Fruit fly (Drosophila melanogaster) whole organism, embryonic: ENCODE data around the gene CG34125.
A peak's percentile ranks its signal among the peaks of the same experiment; 100 is the strongest.

Experiments used
- Asciz ChIP-seq: fragments of 200-800 bp; sonication (Bioruptor generic); optimal IDR thresholded peaks from 2 replicates; lab custom pipeline; 2017; ENCODE audit warnings: missing biosample characterization, mild to moderate bottlenecking, missing genetic modification characterization, missing genetic modification reagents
- CG11247 ChIP-seq: fragments of 200-800 bp; sonication (Bioruptor generic); IDR thresholded peaks from 2 replicates; pipeline ENCODE4 v1.3.6; 2022; ENCODE audit warnings: missing biosample characterization, missing genetic modification characterization
- CG16779 ChIP-seq: fragments of 200-800 bp; sonication (Bioruptor generic); IDR thresholded peaks from 2 replicates; pipeline ENCODE4 v1.3.6; 2022; ENCODE audit warnings: missing biosample characterization, missing genetic modification characterization
- CG17186 ChIP-seq: fragments of 200-800 bp; sonication (Bioruptor generic); optimal IDR thresholded peaks from 3 replicates; lab custom pipeline; 2017; ENCODE audit warnings: missing biosample characterization, missing genetic modification reagents, missing genetic modification characterization
- CG17612 ChIP-seq: fragments of 200-800 bp; sonication (Bioruptor generic); IDR thresholded peaks from 2 replicates; pipeline ENCODE4 v1.3.6; 2022; ENCODE audit warnings: missing biosample characterization, missing genetic modification characterization
- CG18619 ChIP-seq: fragments of 200-800 bp; sonication (Bioruptor generic); optimal IDR thresholded peaks from 3 replicates; lab custom pipeline; 2017; ENCODE audit warnings: missing biosample characterization, mild to moderate bottlenecking, missing genetic modification characterization
- CG2199 ChIP-seq: fragments of 200-800 bp; sonication (Bioruptor generic); IDR thresholded peaks from 3 replicates; pipeline ENCODE4 v1.3.6; 2022; ENCODE audit warnings: missing biosample characterization, missing genetic modification characterization
- CG31224 ChIP-seq: fragments of 200-800 bp; sonication (Bioruptor generic); IDR thresholded peaks from 2 replicates; pipeline ENCODE4 v1.3.6; 2022; ENCODE audit warnings: missing biosample characterization, missing genetic modification characterization
- CG3163 ChIP-seq: fragments of 200-800 bp; sonication (Bioruptor generic); optimal IDR thresholded peaks from 3 replicates; lab custom pipeline; 2016; ENCODE audit warnings: missing biosample characterization, missing genetic modification characterization
- CG32767 ChIP-seq: fragments of 200-800 bp; sonication (Bioruptor generic); IDR thresholded peaks from 2 replicates; pipeline ENCODE4 v1.3.6; 2022; ENCODE audit warnings: missing biosample characterization, missing genetic modification characterization
- CG3407 ChIP-seq: fragments of 200-800 bp; sonication (Bioruptor generic); optimal IDR thresholded peaks from 2 replicates; lab custom pipeline; 2018; ENCODE audit warnings: missing biosample characterization, mild to moderate bottlenecking, missing genetic modification characterization
- CG34224 ChIP-seq: fragments of 200-800 bp; sonication (Bioruptor generic); IDR thresholded peaks from 3 replicates; pipeline ENCODE4 v1.3.6; 2022; ENCODE audit warnings: missing biosample characterization, missing genetic modification characterization; ENCODE audit not compliant: partially characterized antibody
- CG4424 ChIP-seq: fragments of 200-800 bp; sonication (Bioruptor generic); optimal IDR thresholded peaks from 3 replicates; lab custom pipeline; 2016; ENCODE audit warnings: missing biosample characterization, missing genetic modification characterization
- CG6765 ChIP-seq: fragments of 200-800 bp; sonication (Bioruptor generic); optimal IDR thresholded peaks from 3 replicates; lab custom pipeline; 2017; ENCODE audit warnings: missing biosample characterization, mild to moderate bottlenecking, missing genetic modification characterization
- CG7357 ChIP-seq: fragments of 200-800 bp; sonication (Bioruptor generic); IDR thresholded peaks from 3 replicates; pipeline ENCODE4 v1.3.6; 2022; ENCODE audit warnings: missing biosample characterization, missing genetic modification characterization
- CG7928 ChIP-seq: fragments of 200-800 bp; sonication (Bioruptor generic); optimal IDR thresholded peaks from 2 replicates; lab custom pipeline; 2017; ENCODE audit warnings: missing biosample characterization, mild to moderate bottlenecking, missing genetic modification characterization
- CG9437 ChIP-seq: fragments of 200-800 bp; sonication (Bioruptor generic); optimal IDR thresholded peaks from 2 replicates; lab custom pipeline; 2018; ENCODE audit warnings: missing biosample characterization, mild to moderate bottlenecking, missing genetic modification characterization
- CG9876 ChIP-seq: fragments of 200-800 bp; sonication (Bioruptor generic); optimal IDR thresholded peaks from 2 replicates; lab custom pipeline; 2016; ENCODE audit warnings: missing biosample characterization, missing genetic modification characterization
- Dfd ChIP-seq, 2 experiments: fragments of >200 bp; optimal IDR thresholded peaks; 2 replicates each; lab custom pipeline; 2017; ENCODE audit warnings: missing biosample characterization in 2 of 2, missing genetic modification characterization in 2 of 2
- Drgx ChIP-seq: fragments of 200-800 bp; sonication (Bioruptor generic); IDR thresholded peaks from 2 replicates; pipeline ENCODE4 v1.3.6; 2022; ENCODE audit warnings: missing biosample characterization, missing genetic modification characterization
- E2f1 ChIP-seq: fragments of 200-800 bp; sonication (Bioruptor generic); IDR thresholded peaks from 2 replicates; pipeline ENCODE4 v1.3.6; 2022; ENCODE audit warnings: missing biosample characterization, missing genetic modification characterization
- H2.0 ChIP-seq: fragments of 200-800 bp; sonication (Bioruptor generic); IDR thresholded peaks from 2 replicates; pipeline ENCODE4 v1.3.6; 2022; ENCODE audit warnings: missing biosample characterization, missing genetic modification characterization
- HLH3B ChIP-seq: fragments of 200-800 bp; sonication (Bioruptor generic); IDR thresholded peaks from 2 replicates; pipeline ENCODE4 v1.3.6; 2022; ENCODE audit warnings: missing biosample characterization, missing genetic modification characterization
- Hey ChIP-seq: fragments of 200-800 bp; sonication (Bioruptor generic); optimal IDR thresholded peaks from 3 replicates; lab custom pipeline; 2018; ENCODE audit warnings: missing biosample characterization, mild to moderate bottlenecking, missing genetic modification characterization
- NK7.1 ChIP-seq: fragments of 200-800 bp; sonication (Bioruptor generic); optimal IDR thresholded peaks from 3 replicates; lab custom pipeline; 2016; ENCODE audit warnings: missing biosample characterization, missing genetic modification characterization
- Neu2 ChIP-seq: fragments of 200-800 bp; sonication (Bioruptor generic); optimal IDR thresholded peaks from 3 replicates; lab custom pipeline; 2016; ENCODE audit warnings: missing biosample characterization, missing genetic modification characterization, borderline replicate concordance
- Nf-YA ChIP-seq: fragments of 200-800 bp; sonication (Bioruptor generic); IDR thresholded peaks from 2 replicates; pipeline ENCODE4 v1.3.6; 2022; ENCODE audit warnings: missing biosample characterization, missing genetic modification characterization
- Nf-YC ChIP-seq: fragments of 200-800 bp; optimal IDR thresholded peaks from 3 replicates; lab custom pipeline; 2019; ENCODE audit warnings: missing biosample characterization, mild to moderate bottlenecking, missing genetic modification characterization, moderate library complexity
- NfI ChIP-seq: fragments of 200-800 bp; sonication (Bioruptor generic); optimal IDR thresholded peaks from 3 replicates; lab custom pipeline; 2018; ENCODE audit warnings: missing biosample characterization, mild to moderate bottlenecking, missing genetic modification characterization, moderate library complexity
- Sox102F ChIP-seq: fragments of 200-800 bp; sonication (Bioruptor generic); optimal IDR thresholded peaks from 2 replicates; lab custom pipeline; 2018; ENCODE audit warnings: missing biosample characterization, mild to moderate bottlenecking, missing genetic modification characterization, moderate library complexity
- Ssrp ChIP-seq: fragments of 200-800 bp; sonication (Bioruptor generic); optimal IDR thresholded peaks from 2 replicates; lab custom pipeline; 2018; ENCODE audit warnings: missing biosample characterization, mild to moderate bottlenecking, missing genetic modification characterization, moderate library complexity
- TFAM ChIP-seq: fragments of 200-800 bp; sonication (Bioruptor generic); optimal IDR thresholded peaks from 2 replicates; lab custom pipeline; 2017; ENCODE audit warnings: missing biosample characterization, missing genetic modification characterization, inconsistent platforms
- Vsx1 ChIP-seq: fragments of 200-800 bp; sonication (Bioruptor generic); optimal IDR thresholded peaks from 2 replicates; lab custom pipeline; 2017; ENCODE audit warnings: missing biosample characterization, mild to moderate bottlenecking, missing genetic modification characterization, missing genetic modification reagents
- bab2 ChIP-seq: fragments of 200-800 bp; sonication (Bioruptor generic); optimal IDR thresholded peaks from 2 replicates; lab custom pipeline; 2016; ENCODE audit warnings: missing biosample characterization, missing genetic modification characterization
- chinmo ChIP-seq: fragments of 200-800 bp; sonication (Bioruptor generic); IDR thresholded peaks from 4 replicates; pipeline ENCODE4 v1.3.6; 2022; ENCODE audit warnings: missing biosample characterization, missing genetic modification characterization; ENCODE audit not compliant: partially characterized antibody
- chn ChIP-seq: fragments of 200-800 bp; sonication (Bioruptor generic); optimal IDR thresholded peaks from 2 replicates; lab custom pipeline; 2016; ENCODE audit warnings: missing biosample characterization, missing genetic modification characterization
- corto ChIP-seq: fragments of 200-800 bp; sonication (Bioruptor generic); optimal IDR thresholded peaks from 2 replicates; lab custom pipeline; 2016; ENCODE audit warnings: missing biosample characterization, mild to moderate bottlenecking, missing genetic modification characterization, moderate library complexity
- crc ChIP-seq: fragments of 200-800 bp; sonication (Bioruptor generic); optimal IDR thresholded peaks from 2 replicates; lab custom pipeline; 2016; ENCODE audit warnings: missing biosample characterization, missing genetic modification characterization
- emc ChIP-seq: fragments of 200-800 bp; sonication (Bioruptor generic); optimal IDR thresholded peaks from 2 replicates; lab custom pipeline; 2016; ENCODE audit warnings: missing biosample characterization, missing genetic modification characterization
- ems ChIP-seq: fragments of 200-800 bp; sonication (Bioruptor generic); optimal IDR thresholded peaks from 3 replicates; lab custom pipeline; 2016; ENCODE audit warnings: missing biosample characterization, missing genetic modification characterization
- fd102C ChIP-seq: fragments of 200-800 bp; sonication (Bioruptor generic); optimal IDR thresholded peaks from 2 replicates; lab custom pipeline; 2018; ENCODE audit warnings: missing biosample characterization, mild to moderate bottlenecking, missing genetic modification characterization, moderate library complexity
- fd3F ChIP-seq: fragments of 200-800 bp; sonication (Bioruptor generic); optimal IDR thresholded peaks from 2 replicates; lab custom pipeline; 2018; ENCODE audit warnings: missing biosample characterization, mild to moderate bottlenecking, missing genetic modification characterization, moderate library complexity
- ftz-f1 ChIP-seq: fragments of 200-800 bp; sonication (Bioruptor generic); optimal IDR thresholded peaks from 2 replicates; lab custom pipeline; 2016; ENCODE audit warnings: missing biosample characterization, missing genetic modification characterization
- gro ChIP-seq: fragments of 200-800 bp; sonication (Bioruptor generic); optimal IDR thresholded peaks from 2 replicates; lab custom pipeline; 2016; ENCODE audit warnings: missing biosample characterization, missing genetic modification characterization
- nerfin-2 ChIP-seq: fragments of 200-800 bp; sonication (Bioruptor generic); IDR thresholded peaks from 2 replicates; pipeline ENCODE4 v1.3.6; 2022; ENCODE audit warnings: missing biosample characterization, missing genetic modification characterization; ENCODE audit not compliant: partially characterized antibody
- pho ChIP-seq: fragments of 200-800 bp; sonication (Bioruptor generic); optimal IDR thresholded peaks from 2 replicates; lab custom pipeline; 2016; ENCODE audit warnings: missing biosample characterization, missing genetic modification characterization
- pros ChIP-seq: fragments of 200-800 bp; sonication (Bioruptor generic); optimal IDR thresholded peaks from 3 replicates; lab custom pipeline; 2019; ENCODE audit warnings: missing biosample characterization, mild to moderate bottlenecking, missing genetic modification characterization, moderate library complexity
- run ChIP-seq: fragments of 200-800 bp; sonication (Bioruptor generic); optimal IDR thresholded peaks from 3 replicates; lab custom pipeline; 2018; ENCODE audit warnings: missing biosample characterization, mild to moderate bottlenecking, missing genetic modification characterization
- salm ChIP-seq: fragments of 200-800 bp; sonication (Bioruptor generic); optimal IDR thresholded peaks from 2 replicates; lab custom pipeline; 2018; ENCODE audit warnings: missing biosample characterization, mild to moderate bottlenecking, missing genetic modification characterization
- sima ChIP-seq: fragments of 200-800 bp; sonication (Bioruptor generic); optimal IDR thresholded peaks from 2 replicates; lab custom pipeline; 2016; ENCODE audit warnings: missing biosample characterization, missing genetic modification characterization
- slbo ChIP-seq: fragments of 200-800 bp; sonication (Bioruptor generic); IDR thresholded peaks from 2 replicates; pipeline ENCODE4 v1.3.6; 2022; ENCODE audit warnings: missing biosample characterization, missing genetic modification characterization
- tin ChIP-seq: fragments of 200-800 bp; sonication (Bioruptor generic); optimal IDR thresholded peaks from 3 replicates; lab custom pipeline; 2016; ENCODE audit warnings: missing biosample characterization, missing genetic modification characterization

Gene CG34125

DNA sequence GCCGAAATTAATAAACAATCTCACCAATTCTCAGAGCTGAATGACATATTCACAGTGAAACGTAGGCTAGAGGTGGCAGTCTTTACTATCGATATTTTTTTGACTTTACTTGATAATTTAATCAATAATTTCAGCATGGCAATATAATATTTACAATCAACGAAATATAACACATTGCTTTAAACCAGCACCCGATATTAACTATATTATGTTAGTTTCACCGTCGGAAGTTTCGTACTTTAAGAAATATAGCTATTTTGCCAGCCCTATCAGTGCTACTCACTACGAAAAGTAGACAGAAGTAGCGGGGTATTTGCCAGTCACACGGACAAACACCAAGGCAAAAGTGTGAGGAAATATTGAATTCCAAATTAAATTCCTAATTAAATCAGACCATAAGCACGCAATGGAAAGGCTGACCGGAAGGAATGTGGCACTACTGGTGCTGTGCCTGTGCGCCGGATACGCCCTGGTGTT lies 45.3 kb downstream of the CG34125 start, which contains the start of the genes CG31917, Tfb5 and SelT (continued):
- TF ChIP-seq crc (GFP tag; lab: Kevin White, UChicago) (no peak), Neu2 (GFP tag; lab: Kevin White, UChicago) (no peak), Hey (no peak), chinmo (GFP tag; lab: Robert Waterston, UW) (no peak), E2f1 (GFP tag; lab: Robert Waterston, UW) (no peak), gro (GFP tag; lab: Kevin White, UChicago) (peak; percentile 45), TFAM (no peak), Drgx (GFP tag; lab: Robert Waterston, UW) (no peak), emc (GFP tag; lab: Kevin White, UChicago) (no peak), pros (GFP tag; lab: Kevin White, UChicago) (no peak), CG31224 (GFP tag; lab: Robert Waterston, UW) (no peak), Nf-YC (tag; lab: Kevin White, UChicago) (no peak), nerfin-2 (GFP tag; lab: Robert Waterston, UW) (peak; percentile 37; the same call in 1 of the 2 replicates), CG16779 (GFP tag; lab: Robert Waterston, UW) (no peak), fd102C (GFP tag; lab: Kevin White, UChicago) (no peak), CG4424 (GFP tag; lab: Kevin White, UChicago) (peak; percentile 52), slbo (GFP tag; lab: Robert Waterston, UW) (peak; percentile 71), CG9876 (GFP tag; lab: Kevin White, UChicago) (peak; percentile 21), fd3F (peak; percentile 54), ftz-f1 (peak; percentile 67), ems (peak; percentile 8), CG2199 (GFP tag; lab: Robert Waterston, UW) (no peak), pho (GFP tag; lab: Kevin White, UChicago) (peak; percentile 77), corto (no peak), bab2 (GFP tag; lab: Kevin White, UChicago) (peak; percentile 70), CG3407 (GFP tag; lab: Kevin White, UChicago) (no peak), CG17612 (GFP tag; lab: Robert Waterston, UW) (no peak), sima (GFP tag; lab: Kevin White, UChicago) (no peak), NfI (GFP tag; lab: Kevin White, UChicago) (peak; percentile 59), Sox102F (GFP tag; lab: Kevin White, UChicago) (peak; percentile 51), CG17186 (GFP tag; lab: Kevin White, UChicago) (no peak), CG7357 (GFP tag; lab: Robert Waterston, UW) (no peak), CG11247 (GFP tag; lab: Robert Waterston, UW) (no peak), CG34224 (GFP tag; lab: Robert Waterston, UW) (peak; percentile 74), CG3163 (GFP tag; lab: Kevin White, UChicago) (peak; percentile 2), Ssrp (tag; lab: Kevin White, UChicago) (peak; percentile 45), CG6765 (GFP tag; lab: Kevin White, UChicago) (no peak), Dfd (GFP tag; optimal IDR thresholded peaks at IDR 0.05; lab: Kevin White, UChicago) (no peak), CG32767 (no peak), salm (tag; lab: Kevin White, UChicago) (peak; percentile 10), NK7.1 (GFP tag; lab: Kevin White, UChicago) (no peak), Vsx1 (no peak), Nf-YA (no peak), CG7928 (GFP tag; lab: Kevin White, UChicago) (peak; percentile 46), chn (peak; percentile 9), tin (peak; percentile 51), CG18619 (GFP tag; lab: Kevin White, UChicago) (no peak), H2.0 (GFP tag; lab: Robert Waterston, UW) (no peak), HLH3B (GFP tag; lab: Robert Waterston, UW) (peak; percentile 45; the same call in 1 of the 2 replicates), Asciz (GFP tag; lab: Kevin White, UChicago) (no peak), run (tag; lab: Kevin White, UChicago) (no peak), CG9437 (GFP tag; lab: Kevin White, UChicago) (no peak)
